Worm (Caenorhabditis elegans): ENCODE results near the gene str-162.
A peak's percentile ranks its signal among the peaks of the same experiment; 100 is the strongest.
"Not testable (repeated sequence)": the region's sequence is repeated elsewhere in the genome, so short reads cannot be mapped to it uniquely, and the experiment has no call there.

str-162 gene

ce11 chrIV:4996956-4997355 lies 4.8 kb downstream of the str-162 start:
- TF ChIP-seq flh-1 (GFP tag; optimal IDR thresholded peaks at IDR 0.05) = no peak
- no peak for TF ChIP-seq ceh-43 (GFP tag; optimal IDR thresholded peaks at IDR 0.05)
- no peak for TF ChIP-seq nhr-237 (tag; optimal IDR thresholded peaks at IDR 0.05)
- TF ChIP-seq ceh-39 (tag; optimal IDR thresholded peaks at IDR 0.05) = no peak
- no peak for TF ChIP-seq ztf-11 (tag; optimal IDR thresholded peaks at IDR 0.05)
- no peak for TF ChIP-seq pha-4 (tag; optimal IDR thresholded peaks at IDR 0.05)
- no peak for TF ChIP-seq snpc-4 (tag; optimal IDR thresholded peaks at IDR 0.05)

ce11 chrIV:5002448-5002847 lies 10.3 kb downstream of the str-162 start, which contains the start of gene pes-1:
TSS of gene pes-1 (plus strand) at chrIV:5002748.
- TF ChIP-seq tbx-8 (GFP tag; optimal IDR thresholded peaks at IDR 0.05) (no peak), zip-8 (tag; optimal IDR thresholded peaks at IDR 0.05) (peak; percentile 30)

- TF ChIP-seq pha-4 (tag; optimal IDR thresholded peaks at IDR 0.05) (no peak), elt-1 (tag; optimal IDR thresholded peaks at IDR 0.05; ENCODE audit: borderline replicate concordance, insufficient read depth) (no peak), drap-1 (GFP tag; optimal IDR thresholded peaks at IDR 0.05) (no peak), snpc-4 (tag; optimal IDR thresholded peaks at IDR 0.05) (no peak), unc-39 (tag; optimal IDR thresholded peaks at IDR 0.05) (no peak), nhr-2 (tag; optimal IDR thresholded peaks at IDR 0.05) (no peak), M03D4.4 (tag; optimal IDR thresholded peaks at IDR 0.05) (no peak), nhr-12 (tag; optimal IDR thresholded peaks at IDR 0.05) (no peak), bed-3 (GFP tag; optimal IDR thresholded peaks at IDR 0.05) (no peak), sem-2 (GFP tag; optimal IDR thresholded peaks at IDR 0.05) (no peak), ztf-11 (tag; optimal IDR thresholded peaks at IDR 0.05) (no peak), unc-62 (GFP tag; optimal IDR thresholded peaks at IDR 0.05) (no peak), mls-2 (tag; optimal IDR thresholded peaks at IDR 0.05) (no peak)
These were observed 13.0 kb downstream of the str-162 start for ce11 chrIV:5005154-5005553.

- TF ChIP-seq drap-1 (GFP tag; optimal IDR thresholded peaks at IDR 0.05) = no peak
- TF ChIP-seq elt-3 (tag; optimal IDR thresholded peaks at IDR 0.05) = no peak
- no peak for TF ChIP-seq ztf-11 (tag; optimal IDR thresholded peaks at IDR 0.05)
- no peak for TF ChIP-seq mab-5 (tag; optimal IDR thresholded peaks at IDR 0.05)
These were observed 16.2 kb downstream of the str-162 start, which contains the start of gene srm-2 for ce11 chrIV:5008378-5008777. TSS of gene srm-2 (plus strand) at chrIV:5008678.

ce11 chrIV:5012241-5012640 lies 20.1 kb downstream of the str-162 start, which contains the start of gene srm-1:
TSS of gene srm-1 (plus strand) at chrIV:5012541.
- TF ChIP-seq lin-13 (tag; optimal IDR thresholded peaks at IDR 0.05) (no peak), lin-32 (GFP tag; optimal IDR thresholded peaks at IDR 0.05) (no peak), lsy-2 (tag; optimal IDR thresholded peaks at IDR 0.05) (no peak), ztf-11 (tag; optimal IDR thresholded peaks at IDR 0.05) (no peak), elt-3 (tag; optimal IDR thresholded peaks at IDR 0.05) (no peak), ces-1 (GFP tag; optimal IDR thresholded peaks at IDR 0.05) (no peak), mep-1 (tag; optimal IDR thresholded peaks at IDR 0.05) (no peak), flh-1 (GFP tag; optimal IDR thresholded peaks at IDR 0.05) (no peak), blmp-1 (tag; optimal IDR thresholded peaks at IDR 0.05) (no peak), mab-5 (tag; optimal IDR thresholded peaks at IDR 0.05) (no peak)

ce11 chrIV:5016461-5016860 lies 24.3 kb downstream of the str-162 start, which contains the start of gene ssq-4:
TSS of gene ssq-4 (plus strand) at chrIV:5016479.
- not testable (repeated sequence) for TF ChIP-seq mab-5 (tag; optimal IDR thresholded peaks at IDR 0.05); flh-1 (GFP tag; optimal IDR thresholded peaks at IDR 0.05); snpc-4 (tag; optimal IDR thresholded peaks at IDR 0.05)

ce11 chrIV:5017075-5017474 lies 24.9 kb downstream of the str-162 start, which contains the start of gene T28H11.7:
TSS of gene T28H11.7 (minus strand) at chrIV:5017175.
- TF ChIP-seq nhr-2 (tag; optimal IDR thresholded peaks at IDR 0.05); flh-1 (GFP tag; optimal IDR thresholded peaks at IDR 0.05); M03D4.4 (tag; optimal IDR thresholded peaks at IDR 0.05): not testable (repeated sequence)
